Fruit fly (Drosophila melanogaster) whole organism, embryonic: ENCODE results near the gene DNAlig4.

Experiments
- ATbp ChIP-seq: fragments of 200-800 bp; sonication (Bioruptor generic); optimal IDR thresholded peaks from 2 replicates; lab custom pipeline; 2017; ENCODE audit warnings: missing biosample characterization, mild to moderate bottlenecking, missing genetic modification characterization, missing genetic modification reagents
- Aef1 ChIP-seq: fragments of 200-800 bp; sonication (Bioruptor generic); IDR thresholded peaks from 3 replicates; pipeline ENCODE4 v1.3.6; 2022; ENCODE audit warnings: missing biosample characterization, missing genetic modification characterization
- Atf3 ChIP-seq: fragments of 200-800 bp; sonication (Bioruptor generic); optimal IDR thresholded peaks from 3 replicates; lab custom pipeline; 2016; ENCODE audit warnings: missing biosample characterization, missing genetic modification characterization
- CG10274 ChIP-seq: fragments of 200-800 bp; sonication (Bioruptor generic); optimal IDR thresholded peaks from 3 replicates; lab custom pipeline; 2017; ENCODE audit warnings: missing biosample characterization, mild to moderate bottlenecking, missing genetic modification characterization
- CG10462 ChIP-seq: fragments of 200-800 bp; sonication (Bioruptor generic); optimal IDR thresholded peaks from 2 replicates; lab custom pipeline; 2016; ENCODE audit warnings: missing biosample characterization, missing genetic modification characterization
- CG11085 ChIP-seq: fragments of 200-800 bp; sonication (Bioruptor generic); IDR thresholded peaks from 2 replicates; pipeline ENCODE4 v1.3.6; 2022; ENCODE audit warnings: missing biosample characterization, missing genetic modification characterization
- CG11456 ChIP-seq: fragments of 200-800 bp; sonication (Bioruptor generic); IDR thresholded peaks from 3 replicates; pipeline ENCODE4 v1.3.6; 2022; ENCODE audit warnings: missing biosample characterization, missing genetic modification characterization
- CG11504 ChIP-seq: fragments of 200-800 bp; sonication (Bioruptor generic); optimal IDR thresholded peaks from 3 replicates; lab custom pipeline; 2019; ENCODE audit warnings: missing biosample characterization, mild to moderate bottlenecking, missing genetic modification characterization, moderate library complexity
- CG12744 ChIP-seq: fragments of 200-800 bp; sonication (Bioruptor generic); optimal IDR thresholded peaks from 2 replicates; lab custom pipeline; 2016; ENCODE audit warnings: missing biosample characterization, missing genetic modification characterization
- CG13123 ChIP-seq: fragments of 200-800 bp; sonication (Bioruptor generic); optimal IDR thresholded peaks from 2 replicates; lab custom pipeline; 2016; ENCODE audit warnings: missing biosample characterization, missing genetic modification characterization
- CG13424 ChIP-seq: fragments of 200-800 bp; sonication (Bioruptor generic); optimal IDR thresholded peaks from 2 replicates; lab custom pipeline; 2019; ENCODE audit warnings: missing biosample characterization, mild to moderate bottlenecking, missing genetic modification characterization, moderate library complexity
- CG14710 ChIP-seq: fragments of 200-800 bp; sonication (Bioruptor generic); optimal IDR thresholded peaks from 3 replicates; lab custom pipeline; 2019; ENCODE audit warnings: missing biosample characterization, mild to moderate bottlenecking, missing genetic modification characterization, moderate library complexity
- CG18764 ChIP-seq: fragments of 200-800 bp; sonication (Bioruptor generic); optimal IDR thresholded peaks from 3 replicates; lab custom pipeline; 2016; ENCODE audit warnings: missing biosample characterization, missing genetic modification characterization
- CG2129 ChIP-seq: fragments of 200-800 bp; sonication (Bioruptor generic); IDR thresholded peaks from 2 replicates; pipeline ENCODE4 v1.3.6; 2022; ENCODE audit warnings: missing biosample characterization, missing genetic modification characterization; ENCODE audit not compliant: partially characterized antibody
- CG2202 ChIP-seq: fragments of 200-800 bp; sonication (Bioruptor generic); optimal IDR thresholded peaks from 2 replicates; lab custom pipeline; 2018; ENCODE audit warnings: missing biosample characterization, mild to moderate bottlenecking, missing genetic modification characterization
- CG31388 ChIP-seq: fragments of 200-800 bp; sonication (Bioruptor generic); optimal IDR thresholded peaks from 2 replicates; lab custom pipeline; 2016; ENCODE audit warnings: missing biosample characterization, missing genetic modification characterization
- CG3847 ChIP-seq: fragments of 200-800 bp; sonication (Bioruptor generic); IDR thresholded peaks from 2 replicates; pipeline ENCODE4 v1.3.6; 2022; ENCODE audit warnings: missing biosample characterization, missing genetic modification characterization
- CG42726 ChIP-seq: fragments of 200-800 bp; sonication (Bioruptor generic); IDR thresholded peaks from 2 replicates; pipeline ENCODE4 v1.3.6; 2022; ENCODE audit warnings: missing biosample characterization, missing genetic modification characterization; ENCODE audit not compliant: partially characterized antibody
- CG4360 ChIP-seq: fragments of 200-800 bp; sonication (Bioruptor generic); IDR thresholded peaks from 2 replicates; pipeline ENCODE4 v1.3.6; 2022; ENCODE audit warnings: missing biosample characterization, missing genetic modification characterization
- CG4404 ChIP-seq: fragments of 200-800 bp; sonication (Bioruptor generic); IDR thresholded peaks from 2 replicates; pipeline ENCODE4 v1.3.6; 2022; ENCODE audit warnings: missing biosample characterization, missing genetic modification characterization
- CG5245 ChIP-seq: fragments of 200-800 bp; sonication (Bioruptor generic); optimal IDR thresholded peaks from 3 replicates; lab custom pipeline; 2016; ENCODE audit warnings: missing biosample characterization, missing genetic modification characterization
- CG6791 ChIP-seq: fragments of 200-800 bp; sonication (Bioruptor generic); IDR thresholded peaks from 3 replicates; pipeline ENCODE4 v1.3.6; 2022; ENCODE audit warnings: missing biosample characterization, missing genetic modification characterization; ENCODE audit not compliant: partially characterized antibody
- CG8924 ChIP-seq: fragments of 200-800 bp; optimal IDR thresholded peaks from 3 replicates; lab custom pipeline; 2019; ENCODE audit warnings: missing biosample characterization, mild to moderate bottlenecking, missing genetic modification characterization, moderate library complexity
- HHEX ChIP-seq: fragments of 200-800 bp; sonication (Bioruptor generic); optimal IDR thresholded peaks from 3 replicates; lab custom pipeline; 2017; ENCODE audit warnings: missing biosample characterization, mild to moderate bottlenecking, missing genetic modification characterization, missing genetic modification reagents
- HmgD ChIP-seq: fragments of 200-800 bp; sonication (Bioruptor generic); optimal IDR thresholded peaks from 3 replicates; lab custom pipeline; 2016; ENCODE audit warnings: missing biosample characterization, missing genetic modification characterization
- Hr3 ChIP-seq: fragments of 200-800 bp; sonication (Bioruptor generic); optimal IDR thresholded peaks from 3 replicates; lab custom pipeline; 2016; ENCODE audit warnings: missing biosample characterization, missing genetic modification characterization
- Jarid2 ChIP-seq: fragments of 200-800 bp; sonication (Bioruptor generic); optimal IDR thresholded peaks from 3 replicates; lab custom pipeline; 2017; ENCODE audit warnings: mild to moderate bottlenecking, missing biosample characterization, missing genetic modification reagents, missing genetic modification characterization
- Meics ChIP-seq: fragments of 200-800 bp; sonication (Bioruptor generic); optimal IDR thresholded peaks from 2 replicates; lab custom pipeline; 2017; ENCODE audit warnings: missing biosample characterization, mild to moderate bottlenecking, missing genetic modification characterization
- Nf-YB ChIP-seq: fragments of 200-800 bp; sonication (Bioruptor generic); optimal IDR thresholded peaks from 3 replicates; lab custom pipeline; 2019; ENCODE audit warnings: missing biosample characterization, mild to moderate bottlenecking, missing genetic modification characterization, moderate library complexity
- Optix ChIP-seq: fragments of 200-800 bp; sonication (Bioruptor generic); IDR thresholded peaks from 3 replicates; pipeline ENCODE4 v1.3.6; 2022; ENCODE audit warnings: missing biosample characterization, missing genetic modification characterization
- Sry-δ ChIP-seq: fragments of 200-800 bp; sonication (Bioruptor generic); optimal IDR thresholded peaks from 2 replicates; lab custom pipeline; 2016; ENCODE audit warnings: missing biosample characterization, missing genetic modification characterization
- Vsx1 ChIP-seq: fragments of 200-800 bp; sonication (Bioruptor generic); optimal IDR thresholded peaks from 2 replicates; lab custom pipeline; 2017; ENCODE audit warnings: missing biosample characterization, mild to moderate bottlenecking, missing genetic modification characterization, missing genetic modification reagents
- YL-1 ChIP-seq: fragments of 200-800 bp; sonication (Bioruptor generic); optimal IDR thresholded peaks from 3 replicates; lab custom pipeline; 2017; ENCODE audit warnings: missing biosample characterization, mild to moderate bottlenecking, missing genetic modification characterization
- ato ChIP-seq: fragments of 200-800 bp; sonication (Bioruptor generic); IDR thresholded peaks from 2 replicates; pipeline ENCODE4 v1.3.6; 2022; ENCODE audit warnings: missing biosample characterization, missing genetic modification characterization; ENCODE audit not compliant: partially characterized antibody
- bab2 ChIP-seq: fragments of 200-800 bp; sonication (Bioruptor generic); optimal IDR thresholded peaks from 2 replicates; lab custom pipeline; 2016; ENCODE audit warnings: missing biosample characterization, missing genetic modification characterization
- ewg ChIP-seq: fragments of 200-800 bp; sonication (Bioruptor generic); optimal IDR thresholded peaks from 3 replicates; lab custom pipeline; 2017; ENCODE audit warnings: mild to moderate bottlenecking, missing biosample characterization, missing genetic modification reagents, missing genetic modification characterization
- gsb-n ChIP-seq: fragments of 200-800 bp; sonication (Bioruptor generic); optimal IDR thresholded peaks from 3 replicates; lab custom pipeline; 2018; ENCODE audit warnings: missing biosample characterization, mild to moderate bottlenecking, missing genetic modification characterization
- nau ChIP-seq: fragments of 200-800 bp; sonication (Bioruptor generic); optimal IDR thresholded peaks from 3 replicates; lab custom pipeline; 2017; ENCODE audit warnings: missing biosample characterization, mild to moderate bottlenecking, missing genetic modification characterization, missing genetic modification reagents
- nom ChIP-seq: fragments of 200-800 bp; sonication (Bioruptor generic); optimal IDR thresholded peaks from 2 replicates; lab custom pipeline; 2017; ENCODE audit warnings: missing biosample characterization, missing genetic modification characterization, mild to moderate bottlenecking, moderate library complexity, missing genetic modification reagents
- pros ChIP-seq: fragments of 200-800 bp; sonication (Bioruptor generic); optimal IDR thresholded peaks from 3 replicates; lab custom pipeline; 2019; ENCODE audit warnings: missing biosample characterization, mild to moderate bottlenecking, missing genetic modification characterization, moderate library complexity
- psq ChIP-seq: fragments of 200-800 bp; sonication (Bioruptor generic); optimal IDR thresholded peaks from 2 replicates; lab custom pipeline; 2017; ENCODE audit warnings: missing biosample characterization, missing genetic modification characterization
- rib ChIP-seq: fragments of 200-800 bp; sonication (Bioruptor generic); IDR thresholded peaks from 2 replicates; pipeline ENCODE4 v1.3.6; 2022; ENCODE audit warnings: missing biosample characterization, missing genetic modification characterization
- salm ChIP-seq: fragments of 200-800 bp; sonication (Bioruptor generic); optimal IDR thresholded peaks from 2 replicates; lab custom pipeline; 2018; ENCODE audit warnings: missing biosample characterization, mild to moderate bottlenecking, missing genetic modification characterization
- sd ChIP-seq: fragments of 200-800 bp; sonication (Bioruptor generic); optimal IDR thresholded peaks from 3 replicates; lab custom pipeline; 2018; ENCODE audit warnings: missing biosample characterization, mild to moderate bottlenecking, missing genetic modification characterization, moderate library complexity
- sug ChIP-seq: fragments of 200-800 bp; optimal IDR thresholded peaks from 2 replicates; lab custom pipeline; 2019; ENCODE audit warnings: missing biosample characterization, mild to moderate bottlenecking, missing genetic modification characterization, moderate library complexity
- tup ChIP-seq: fragments of 200-800 bp; sonication (Bioruptor generic); optimal IDR thresholded peaks from 2 replicates; lab custom pipeline; 2016; ENCODE audit warnings: missing biosample characterization, mild to moderate bottlenecking, missing genetic modification characterization, moderate library complexity
- twi ChIP-seq: fragments of 200-800 bp; optimal IDR thresholded peaks from 2 replicates; lab custom pipeline; 2019; ENCODE audit warnings: missing biosample characterization, mild to moderate bottlenecking, missing genetic modification characterization, moderate library complexity
- tx ChIP-seq: fragments of 200-800 bp; sonication (Bioruptor generic); optimal IDR thresholded peaks from 2 replicates; lab custom pipeline; 2016; ENCODE audit warnings: missing biosample characterization, missing genetic modification characterization
- zf30C ChIP-seq: fragments of 200-800 bp; sonication (Bioruptor generic); optimal IDR thresholded peaks from 3 replicates; lab custom pipeline; 2018; ENCODE audit warnings: missing biosample characterization, mild to moderate bottlenecking, missing genetic modification characterization

The DNAlig4 gene

dm6 chrX:13644696-13645393, 22.8 kb downstream of the DNAlig4 start (continued):
- TF ChIP-seq CG2129 (no peak), CG18764 (peak; percentile 17), Meics (GFP tag; lab: Kevin White, UChicago) (peak; percentile 40), nom (peak; percentile 97), zf30C (GFP tag; lab: Kevin White, UChicago) (no peak), CG12744 (GFP tag; lab: Kevin White, UChicago) (no peak), CG42726 (GFP tag; lab: Robert Waterston, UW) (no peak), tx (GFP tag; lab: Kevin White, UChicago) (no peak), sd (tag; lab: Kevin White, UChicago) (peak; percentile 19), bab2 (GFP tag; lab: Kevin White, UChicago) (peak; percentile 17), ato (GFP tag; lab: Robert Waterston, UW) (no peak), CG10462 (GFP tag; lab: Kevin White, UChicago) (no peak), CG13123 (GFP tag; lab: Kevin White, UChicago) (no peak), gsb-n (tag; lab: Kevin White, UChicago) (peak; percentile 55), Hr3 (GFP tag; lab: Kevin White, UChicago) (no peak), rib (GFP tag; lab: Robert Waterston, UW) (no peak), HmgD (GFP tag; lab: Kevin White, UChicago) (no peak), CG8924 (tag; lab: Kevin White, UChicago) (peak; percentile 19), CG14710 (peak; percentile 43), ATbp (peak; percentile 73), CG11085 (no peak), CG4404 (no peak), nau (GFP tag; lab: Kevin White, UChicago) (peak; percentile 75), salm (tag; lab: Kevin White, UChicago) (no peak), CG31388 (GFP tag; lab: Kevin White, UChicago) (no peak), ewg (GFP tag; lab: Kevin White, UChicago) (peak; percentile 6), YL-1 (GFP tag; lab: Kevin White, UChicago) (peak; percentile 1), CG6791 (no peak), Nf-YB (peak; percentile 23), Sry-δ (GFP tag; lab: Kevin White, UChicago) (no peak), pros (GFP tag; lab: Kevin White, UChicago) (no peak), Atf3 (GFP tag; lab: Kevin White, UChicago) (no peak), HHEX (GFP tag; lab: Kevin White, UChicago) (peak; percentile 28), Optix (GFP tag; lab: Robert Waterston, UW) (no peak), twi (tag; lab: Kevin White, UChicago) (no peak), CG11504 (tag; lab: Kevin White, UChicago) (peak; percentile 44), Vsx1 (GFP tag; lab: Kevin White, UChicago) (peak; percentile 49), Aef1 (GFP tag; lab: Robert Waterston, UW) (no peak), CG10274 (GFP tag; lab: Kevin White, UChicago) (no peak), tup (GFP tag; lab: Kevin White, UChicago) (no peak), sug (tag; lab: Kevin White, UChicago) (no peak), Jarid2 (GFP tag; lab: Kevin White, UChicago) (no peak), CG13424 (tag; lab: Kevin White, UChicago) (no peak), CG4360 (GFP tag; lab: Robert Waterston, UW) (0 out of 2 replicates have a peak, but pooled peaks have one; percentile 22), psq (no peak), CG5245 (GFP tag; lab: Kevin White, UChicago) (no peak), CG11456 (GFP tag; lab: Robert Waterston, UW) (no peak), CG3847 (no peak), CG2202 (tag; lab: Kevin White, UChicago) (peak; percentile 38)
